Worm (Caenorhabditis elegans) whole organism, L4 larva: ENCODE measurements around the gene T08A11.1.

Experiments used
- F10B5.3 ChIP-seq: sonication (generic microtip); optimal IDR thresholded peaks from 2 replicates; lab custom pipeline; 2016; ENCODE audit warnings: mild to moderate bottlenecking, missing genetic modification characterization, missing compliant biosample characterization
- F37D6.2 ChIP-seq: sonication (generic microtip); optimal IDR thresholded peaks from 2 replicates; lab custom pipeline; 2016; ENCODE audit warnings: mild to moderate bottlenecking, missing genetic modification characterization, missing compliant biosample characterization
- F44E2.7 ChIP-seq: fragments of 200-800 bp; sonication (Bioruptor generic); IDR thresholded peaks from 2 replicates; pipeline ENCODE4 v2.1.2; 2022; ENCODE audit warnings: missing genetic modification characterization, missing compliant biosample characterization
- F49E8.2 ChIP-seq: sonication (generic microtip); optimal IDR thresholded peaks from 2 replicates; lab custom pipeline; 2016; ENCODE audit warnings: missing compliant biosample characterization, mild to moderate bottlenecking, missing genetic modification characterization, borderline replicate concordance
- T20F7.1 ChIP-seq: fragments of 200-800 bp; sonication (Bioruptor generic); optimal IDR thresholded peaks from 2 replicates; lab custom pipeline; 2018; ENCODE audit warnings: mild to moderate bottlenecking, missing genetic modification characterization, missing compliant biosample characterization
- Y5F2A.4 ChIP-seq: fragments of 200-800 bp; sonication (Bioruptor generic); optimal IDR thresholded peaks from 2 replicates; lab custom pipeline; 2018; ENCODE audit warnings: mild to moderate bottlenecking, missing genetic modification characterization, missing compliant biosample characterization
- Y75B8A.6 ChIP-seq: fragments of 200-800 bp; sonication (Bioruptor generic); IDR thresholded peaks from 2 replicates; pipeline ENCODE4 v1.3.6; 2022; ENCODE audit warnings: missing genetic modification reagents, missing genetic modification characterization, missing compliant biosample characterization
- arid-1 ChIP-seq: fragments of 200-800 bp; sonication (Bioruptor generic); conservative IDR thresholded peaks from 2 replicates; pipeline ENCODE4 v1.3.6; 2022; ENCODE audit warnings: missing genetic modification reagents, missing genetic modification characterization, missing compliant biosample characterization
- ceh-28 ChIP-seq: fragments of 150-350 bp; optimal IDR thresholded peaks from 2 replicates; lab custom pipeline; 2014; ENCODE audit warnings: missing biosample characterization, missing genetic modification reagents, missing genetic modification characterization
- ceh-32 ChIP-seq: sonication (generic microtip); optimal IDR thresholded peaks from 2 replicates; lab custom pipeline; 2016; ENCODE audit warnings: mild to moderate bottlenecking, missing genetic modification characterization, missing compliant biosample characterization; ENCODE audit not compliant: poor library complexity
- ceh-62 ChIP-seq: sonication (generic microtip); optimal IDR thresholded peaks from 2 replicates; lab custom pipeline; 2017; ENCODE audit warnings: missing biosample characterization, missing genetic modification characterization
- ces-1 ChIP-seq: fragments of 150-350 bp; sonication (generic microtip); optimal IDR thresholded peaks from 4 replicates; lab custom pipeline; 2014; ENCODE audit warnings: missing biosample characterization, missing genetic modification reagents, missing genetic modification characterization
- ctbp-1 ChIP-seq: fragments of 200-800 bp; sonication (Bioruptor generic); IDR thresholded peaks from 2 replicates; pipeline ENCODE4 v1.3.6; 2022; ENCODE audit warnings: missing genetic modification reagents, missing genetic modification characterization, missing compliant biosample characterization
- daf-12 ChIP-seq: fragments of 150-350 bp; optimal IDR thresholded peaks from 2 replicates; lab custom pipeline; 2014; ENCODE audit warnings: missing biosample characterization, missing genetic modification reagents, missing genetic modification characterization
- daf-16 ChIP-seq, 3 experiments: sonication (generic microtip); optimal IDR thresholded peaks; 2 replicates each; lab custom pipeline; 2016 to 2017; ENCODE audit warnings: missing genetic modification characterization in 3 of 3, missing genetic modification reagents in 3 of 3, mild to moderate bottlenecking in 2 of 3, missing compliant biosample characterization in 2 of 3, missing biosample characterization in 1 of 3, moderate library complexity in 1 of 3
- dmd-6 ChIP-seq: fragments of 200-800 bp; sonication (Bioruptor generic); IDR thresholded peaks from 2 replicates; pipeline ENCODE4 v1.3.6; 2022; ENCODE audit warnings: missing genetic modification reagents, missing genetic modification characterization, missing compliant biosample characterization
- dmd-8 ChIP-seq: fragments of 200-800 bp; sonication (Bioruptor generic); IDR thresholded peaks from 2 replicates; pipeline ENCODE4 v1.3.6; 2022; ENCODE audit warnings: missing genetic modification characterization, missing compliant biosample characterization
- duxl-1 ChIP-seq: sonication (generic microtip); optimal IDR thresholded peaks from 2 replicates; lab custom pipeline; 2016; ENCODE audit warnings: mild to moderate bottlenecking, missing genetic modification characterization, moderate library complexity, missing compliant biosample characterization; ENCODE audit not compliant: poor library complexity
- dve-1 ChIP-seq: sonication (generic microtip); optimal IDR thresholded peaks from 2 replicates; lab custom pipeline; 2017; ENCODE audit warnings: antibody characterized with exemption, mild to moderate bottlenecking, missing genetic modification characterization, missing compliant biosample characterization; ENCODE audit not compliant: insufficient read depth
- egl-43 ChIP-seq: fragments of 200-800 bp; sonication (Bioruptor generic); IDR thresholded peaks from 2 replicates; pipeline ENCODE4 v1.3.6; 2022; ENCODE audit warnings: missing genetic modification reagents, missing genetic modification characterization, missing compliant biosample characterization
- fkh-10 ChIP-seq: fragments of 150-350 bp; optimal IDR thresholded peaks from 2 replicates; lab custom pipeline; 2014; ENCODE audit warnings: missing biosample characterization, missing genetic modification reagents, missing genetic modification characterization
- gei-8 ChIP-seq: fragments of 200-800 bp; sonication (Bioruptor generic); optimal IDR thresholded peaks from 2 replicates; lab custom pipeline; 2018; ENCODE audit warnings: mild to moderate bottlenecking, missing genetic modification characterization, missing compliant biosample characterization
- hlh-11 ChIP-seq: fragments of 200-800 bp; sonication (Bioruptor generic); optimal IDR thresholded peaks from 2 replicates; lab custom pipeline; 2018; ENCODE audit warnings: mild to moderate bottlenecking, missing genetic modification characterization, missing compliant biosample characterization
- hmg-1.1 ChIP-seq: fragments of 200-800 bp; sonication (Bioruptor generic); IDR thresholded peaks from 2 replicates; pipeline ENCODE4 v1.3.6; 2022; ENCODE audit warnings: missing genetic modification reagents, missing genetic modification characterization, missing compliant biosample characterization
- lin-1 ChIP-seq: fragments of 200-800 bp; sonication (Bioruptor generic); IDR thresholded peaks from 2 replicates; pipeline ENCODE4 v1.3.6; 2022; ENCODE audit warnings: missing genetic modification reagents, missing genetic modification characterization, missing compliant biosample characterization
- lin-13 ChIP-seq: fragments of 150-350 bp; optimal IDR thresholded peaks from 2 replicates; lab custom pipeline; 2014; ENCODE audit warnings: missing biosample characterization, missing genetic modification reagents, missing genetic modification characterization
- lin-29 ChIP-seq: fragments of 200-800 bp; sonication (Bioruptor generic); IDR thresholded peaks from 2 replicates; pipeline ENCODE4 v1.3.6; 2022; ENCODE audit warnings: missing genetic modification reagents, missing genetic modification characterization, missing compliant biosample characterization
- lin-38 ChIP-seq: fragments of 200-800 bp; sonication (Bioruptor generic); IDR thresholded peaks from 2 replicates; pipeline ENCODE4 v1.3.6; 2022; ENCODE audit warnings: missing genetic modification reagents, missing genetic modification characterization, missing compliant biosample characterization
- lin-39 ChIP-seq: fragments of 150-350 bp; optimal IDR thresholded peaks from 2 replicates; lab custom pipeline; 2014; ENCODE audit warnings: missing biosample characterization, missing genetic modification reagents, missing genetic modification characterization
- lir-3 ChIP-seq: sonication (generic microtip); optimal IDR thresholded peaks from 2 replicates; lab custom pipeline; 2016; ENCODE audit warnings: mild to moderate bottlenecking, missing genetic modification characterization, missing compliant biosample characterization
- madf-5 ChIP-seq, 2 experiments: fragments of 200-800 bp; sonication (Bioruptor generic); IDR thresholded peaks; 2 replicates each; pipeline ENCODE4 v1.3.6; 2022; ENCODE audit warnings: missing compliant biosample characterization in 2 of 2, missing genetic modification characterization in 2 of 2
- madf-9 ChIP-seq: fragments of 200-800 bp; sonication (Bioruptor generic); conservative IDR thresholded peaks from 2 replicates; pipeline ENCODE4 v1.3.6; 2022; ENCODE audit warnings: missing genetic modification reagents, missing genetic modification characterization, missing compliant biosample characterization
- mdl-1 ChIP-seq, 2 experiments: fragments of 150-350 bp in 1 of 2; sonication (generic microtip) in 1 of 2; optimal IDR thresholded peaks; 2 replicates each; lab custom pipeline; 2014 to 2017; ENCODE audit warnings: missing biosample characterization in 2 of 2, missing genetic modification characterization in 2 of 2
- mdt-29 ChIP-seq: fragments of 200-800 bp; sonication (Bioruptor generic); IDR thresholded peaks from 2 replicates; pipeline ENCODE4 v1.3.6; 2022; ENCODE audit warnings: missing genetic modification reagents, missing genetic modification characterization, missing compliant biosample characterization
- mep-1 ChIP-seq: fragments of 150-350 bp; sonication (generic microtip); optimal IDR thresholded peaks from 3 replicates; lab custom pipeline; 2014; ENCODE audit warnings: missing biosample characterization, missing genetic modification characterization
- mxl-3 ChIP-seq: fragments of 200-800 bp; sonication (Bioruptor generic); optimal IDR thresholded peaks from 2 replicates; lab custom pipeline; 2018; ENCODE audit warnings: mild to moderate bottlenecking, missing genetic modification characterization, missing compliant biosample characterization
- nhr-10 ChIP-seq: fragments of 150-350 bp; optimal IDR thresholded peaks from 2 replicates; lab custom pipeline; 2014; ENCODE audit warnings: missing biosample characterization, missing genetic modification characterization
- nhr-11 ChIP-seq: fragments of 150-350 bp; optimal IDR thresholded peaks from 2 replicates; lab custom pipeline; 2014; ENCODE audit warnings: missing biosample characterization, missing genetic modification characterization
- nhr-237 ChIP-seq: sonication (generic microtip); optimal IDR thresholded peaks from 2 replicates; lab custom pipeline; 2017; ENCODE audit warnings: missing biosample characterization, missing genetic modification characterization
- nhr-48 ChIP-seq: sonication (generic microtip); optimal IDR thresholded peaks from 2 replicates; lab custom pipeline; 2016; ENCODE audit warnings: mild to moderate bottlenecking, missing genetic modification characterization, missing compliant biosample characterization
- nhr-6 ChIP-seq: fragments of 150-350 bp; optimal IDR thresholded peaks from 2 replicates; lab custom pipeline; 2014; ENCODE audit warnings: missing biosample characterization, missing genetic modification characterization
- nhr-76 ChIP-seq: fragments of 150-350 bp; optimal IDR thresholded peaks from 2 replicates; lab custom pipeline; 2014; ENCODE audit warnings: missing biosample characterization, missing genetic modification characterization
- saeg-2 ChIP-seq: fragments of 200-800 bp; sonication (Bioruptor generic); IDR thresholded peaks from 2 replicates; pipeline ENCODE4 v1.3.6; 2022; ENCODE audit warnings: missing genetic modification reagents, missing genetic modification characterization, missing compliant biosample characterization
- set-16 ChIP-seq: fragments of 200-800 bp; sonication (Bioruptor generic); IDR thresholded peaks from 2 replicates; pipeline ENCODE4 v1.3.6; 2022; ENCODE audit warnings: missing genetic modification reagents, missing genetic modification characterization, missing compliant biosample characterization
- skn-1 ChIP-seq: fragments of 150-350 bp; optimal IDR thresholded peaks from 2 replicates; lab custom pipeline; 2014; ENCODE audit warnings: missing biosample characterization, missing genetic modification characterization
- tag-97 ChIP-seq: fragments of 200-800 bp; sonication (Bioruptor generic); IDR thresholded peaks from 2 replicates; pipeline ENCODE4 v1.3.6; 2022; ENCODE audit warnings: missing genetic modification characterization, missing compliant biosample characterization
- unc-130 ChIP-seq: sonication (generic microtip); optimal IDR thresholded peaks from 2 replicates; lab custom pipeline; 2016; ENCODE audit warnings: missing genetic modification reagents, missing genetic modification characterization, missing compliant biosample characterization
- vab-7 ChIP-seq: fragments of 200-800 bp; sonication (Bioruptor generic); IDR thresholded peaks from 2 replicates; pipeline ENCODE4 v1.3.6; 2022; ENCODE audit warnings: missing genetic modification reagents, missing genetic modification characterization, missing compliant biosample characterization
- zfp-3 ChIP-seq: fragments of 200-800 bp; sonication (Bioruptor generic); conservative IDR thresholded peaks from 2 replicates; pipeline ENCODE4 v1.3.6; 2022; ENCODE audit warnings: missing genetic modification reagents, missing genetic modification characterization, missing compliant biosample characterization
- ztf-7 ChIP-seq: fragments of 150-350 bp; optimal IDR thresholded peaks from 2 replicates; lab custom pipeline; 2014; ENCODE audit warnings: missing biosample characterization, missing genetic modification characterization

The T08A11.1 gene

DNA sequence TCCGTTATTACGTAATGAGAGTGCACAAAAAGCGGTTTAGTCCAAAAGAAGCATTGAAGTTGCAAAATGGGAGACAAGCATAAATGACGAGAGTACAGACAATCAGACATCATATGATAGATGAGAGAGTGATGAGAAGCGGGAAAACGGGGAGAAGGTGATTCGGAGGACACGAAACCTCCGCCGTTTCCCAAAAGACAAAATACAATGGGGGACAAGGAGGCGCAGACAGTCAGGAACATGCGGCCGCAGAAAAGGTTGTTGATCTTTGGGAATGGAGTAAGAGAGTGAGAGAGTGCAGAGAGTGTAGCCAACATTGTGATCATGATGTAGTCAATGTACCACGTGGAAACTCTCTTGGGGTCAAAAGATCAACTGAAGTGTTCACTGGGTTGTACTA, 25.3 kb downstream of the T08A11.1 start (continued):
- peak; percentile 32 for TF ChIP-seq ceh-32 (tag; lab: Kevin White, UChicago)
- peak; percentile 81 for TF ChIP-seq hmg-1.1 (GFP tag; lab: Robert Waterston, UW)
- TF ChIP-seq nhr-237 (tag; lab: Kevin White, UChicago) = no peak
- peak; percentile 83 for TF ChIP-seq zfp-3 (GFP tag; lab: Robert Waterston, UW)
- TF ChIP-seq egl-43 (GFP tag; lab: Robert Waterston, UW) = peak; percentile 89; the same call in 1 of the 2 replicates
- TF ChIP-seq lin-13 (GFP tag; lab: Kevin White, UChicago) = peak; percentile 81
- TF ChIP-seq duxl-1 (tag; lab: Kevin White, UChicago) = peak; percentile 70
- peak; percentile 91 to 99 for TF ChIP-seq mdl-1 (tag; optimal IDR thresholded peaks at IDR 0.05; lab: Kevin White, UChicago)
- peak; percentile 98 for TF ChIP-seq dmd-6
- TF ChIP-seq F10B5.3 = no peak
- TF ChIP-seq nhr-10 = peak; percentile 80
- no peak for TF ChIP-seq ces-1 (GFP tag; lab: Kevin White, UChicago)
- TF ChIP-seq dve-1 (tag; lab: Kevin White, UChicago) = peak; percentile 97
- peak; percentile 57; the same call in 1 of the 2 replicates for TF ChIP-seq set-16 (GFP tag; lab: Robert Waterston, UW)
- peak; percentile 83 for TF ChIP-seq arid-1 (GFP tag; lab: Robert Waterston, UW)
- TF ChIP-seq unc-130 (GFP tag; lab: Kevin White, UChicago) = no peak
- TF ChIP-seq hlh-11 (tag; lab: Kevin White, UChicago) = peak; percentile 99
- TF ChIP-seq ctbp-1 (GFP tag; lab: Robert Waterston, UW) = peak; percentile 89
- no peak for TF ChIP-seq nhr-76 (tag; lab: Kevin White, UChicago)
- peak; percentile 61 for TF ChIP-seq lin-38
- no peak for TF ChIP-seq F49E8.2 (tag; lab: Kevin White, UChicago)
- peak; percentile 96 for TF ChIP-seq mep-1 (tag; lab: Kevin White, UChicago)
- TF ChIP-seq vab-7 (GFP tag; lab: Robert Waterston, UW) = no peak
- TF ChIP-seq lin-39 (tag; lab: Kevin White, UChicago) = no peak
- peak; percentile 67 to 74 for TF ChIP-seq daf-16 (GFP tag; optimal IDR thresholded peaks at IDR 0.05; lab: Kevin White, UChicago)
- TF ChIP-seq daf-16 (tag; optimal IDR thresholded peaks at IDR 0.05; lab: Kevin White, UChicago) = peak; percentile 93
- no peak for TF ChIP-seq daf-12 (tag; lab: Kevin White, UChicago)
- peak; percentile 98 for TF ChIP-seq nhr-48
- TF ChIP-seq mxl-3 (GFP tag; lab: Kevin White, UChicago) = peak; percentile 99
- peak; percentile 67 for TF ChIP-seq mdt-29 (GFP tag; lab: Robert Waterston, UW)
- no peak for TF ChIP-seq skn-1 (tag; lab: Kevin White, UChicago)
- no peak for TF ChIP-seq Y75B8A.6
- no peak for TF ChIP-seq F44E2.7 (GFP tag; lab: Robert Waterston, UW)
- TF ChIP-seq nhr-6 (tag; lab: Kevin White, UChicago) = peak; percentile 85
- TF ChIP-seq ztf-7 (tag; lab: Kevin White, UChicago) = peak; percentile 74
- peak; percentile 87 for TF ChIP-seq saeg-2 (GFP tag; lab: Robert Waterston, UW)
- peak; percentile 72; the same call in 1 of the 2 replicates for TF ChIP-seq dmd-8 (GFP tag; lab: Robert Waterston, UW)
- peak; percentile 100 for TF ChIP-seq nhr-11 (tag; lab: Kevin White, UChicago)
- TF ChIP-seq tag-97 = no peak
- no peak for TF ChIP-seq Y5F2A.4 (GFP tag; lab: Kevin White, UChicago)
- 0 out of 2 replicates have a peak, but pooled peaks have one; percentile 31 for TF ChIP-seq lin-29 (GFP tag; lab: Robert Waterston, UW)
- TF ChIP-seq ceh-62 (tag; lab: Kevin White, UChicago) = no peak
- no peak for TF ChIP-seq lir-3
- peak; percentile 87 for TF ChIP-seq gei-8 (GFP tag; lab: Kevin White, UChicago)
- no peak for TF ChIP-seq madf-5 (GFP tag; IDR thresholded peaks at IDR 0.05; lab: Robert Waterston, UW)
- peak; percentile 45 for TF ChIP-seq ceh-28 (tag; lab: Kevin White, UChicago)
- peak; percentile 68 for TF ChIP-seq F37D6.2 (tag; lab: Kevin White, UChicago)
- TF ChIP-seq madf-9 (GFP tag; lab: Robert Waterston, UW) = peak; percentile 70; the same call in 1 of the 2 replicates
- peak; percentile 91 for TF ChIP-seq lin-1
- TF ChIP-seq T20F7.1 = peak; percentile 71
- TF ChIP-seq fkh-10 (GFP tag; lab: Kevin White, UChicago) = peak; percentile 90
